Worm (Caenorhabditis elegans) whole organism, L3 larva: ENCODE data around the gene che-10.

Source experiments
- ZK546.5 ChIP-seq: sonication (generic microtip); optimal IDR thresholded peaks from 2 replicates; lab custom pipeline; 2017; ENCODE audit warnings: missing biosample characterization, missing genetic modification characterization
- egl-27 ChIP-seq: sonication (generic microtip); optimal IDR thresholded peaks from 4 replicates; lab custom pipeline; 2017; ENCODE audit warnings: missing biosample characterization, missing genetic modification reagents, missing genetic modification characterization
- fkh-10 ChIP-seq: sonication (generic microtip); optimal IDR thresholded peaks from 2 replicates; lab custom pipeline; 2017; ENCODE audit warnings: missing biosample characterization, missing genetic modification reagents, missing genetic modification characterization
- fos-1 ChIP-seq: fragments of 150-350 bp; optimal IDR thresholded peaks from 2 replicates; lab custom pipeline; 2014; ENCODE audit warnings: missing biosample characterization, missing genetic modification characterization
- lin-15B ChIP-seq: fragments of 150-350 bp; optimal IDR thresholded peaks from 2 replicates; lab custom pipeline; 2014; ENCODE audit warnings: missing biosample characterization, missing genetic modification characterization
- lin-39 ChIP-seq: fragments of 150-350 bp; optimal IDR thresholded peaks from 2 replicates; lab custom pipeline; 2018; ENCODE audit warnings: missing biosample characterization, missing genetic modification reagents, missing genetic modification characterization
- nfya-1 ChIP-seq: sonication (generic microtip); optimal IDR thresholded peaks from 2 replicates; lab custom pipeline; 2017; ENCODE audit warnings: missing genetic modification characterization, mild to moderate bottlenecking, missing compliant biosample characterization, antibody characterized with exemption, moderate library complexity; ENCODE audit not compliant: insufficient read depth
- nhr-11 ChIP-seq: fragments of 150-350 bp; optimal IDR thresholded peaks from 2 replicates; lab custom pipeline; 2014; ENCODE audit warnings: missing biosample characterization, missing genetic modification characterization
- nhr-12 ChIP-seq: fragments of 150-350 bp; optimal IDR thresholded peaks from 2 replicates; lab custom pipeline; 2014; ENCODE audit warnings: missing biosample characterization, missing genetic modification characterization
- nhr-237 ChIP-seq: fragments of 150-350 bp; optimal IDR thresholded peaks from 2 replicates; lab custom pipeline; 2014; ENCODE audit warnings: missing biosample characterization, missing genetic modification characterization
- snpc-4 ChIP-seq: fragments of 150-350 bp; optimal IDR thresholded peaks from 2 replicates; lab custom pipeline; 2014; ENCODE audit warnings: missing biosample characterization, missing genetic modification characterization
- unc-39 ChIP-seq: sonication (generic microtip); optimal IDR thresholded peaks from 4 replicates; lab custom pipeline; 2017; ENCODE audit warnings: missing biosample characterization, missing genetic modification characterization
- unc-62 ChIP-seq: fragments of 150-350 bp; sonication (generic microtip); optimal IDR thresholded peaks from 4 replicates; lab custom pipeline; 2014; ENCODE audit warnings: missing biosample characterization, missing genetic modification reagents, missing genetic modification characterization
- ztf-4 ChIP-seq: fragments of 150-350 bp; optimal IDR thresholded peaks from 2 replicates; lab custom pipeline; 2014; ENCODE audit warnings: missing biosample characterization, missing genetic modification characterization

DNA sequence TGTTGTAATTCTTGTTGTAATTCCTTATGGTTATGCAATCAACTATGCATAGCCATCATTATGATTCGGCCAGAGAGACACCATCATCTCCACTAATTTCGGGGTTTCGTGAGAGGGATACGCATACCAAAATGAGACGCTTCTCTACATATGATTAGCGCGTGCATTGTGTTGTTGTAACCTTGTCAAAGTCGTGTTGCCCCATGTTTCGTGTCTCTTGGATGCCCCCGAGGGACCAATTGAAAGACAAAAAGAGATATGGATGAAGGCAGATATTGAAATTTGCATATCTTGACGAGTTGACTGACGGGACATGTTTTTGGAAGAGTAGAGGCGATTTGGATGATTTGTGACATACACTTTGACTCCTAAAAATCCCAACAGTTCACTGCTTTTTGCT, 58.8 kb downstream of the che-10 start:
- no peak for TF ChIP-seq nfya-1 (tag; lab: Kevin White, UChicago)
- no peak for TF ChIP-seq snpc-4 (tag; lab: Kevin White, UChicago)
- TF ChIP-seq lin-15B (tag; lab: Kevin White, UChicago), result no peak
- no peak for TF ChIP-seq ZK546.5 (tag; lab: Kevin White, UChicago)
- TF ChIP-seq ztf-4 (tag; lab: Kevin White, UChicago), result no peak
- no peak for TF ChIP-seq nhr-12 (tag; lab: Kevin White, UChicago)
- no peak for TF ChIP-seq nhr-11 (tag; lab: Kevin White, UChicago)
- TF ChIP-seq unc-39, result no peak
- TF ChIP-seq fkh-10 (GFP tag; lab: Kevin White, UChicago), result no peak
- peak; percentile 58 for TF ChIP-seq unc-62 (GFP tag; lab: Kevin White, UChicago)
- no peak for TF ChIP-seq nhr-237
- TF ChIP-seq fos-1 (tag; lab: Kevin White, UChicago), result no peak
- TF ChIP-seq egl-27, result no peak
- no peak for TF ChIP-seq lin-39
